Worm (Caenorhabditis elegans): ENCODE measurements around the gene bus-17.
A peak's percentile ranks its signal among the peaks of the same experiment; 100 is the strongest.

bus-17 gene

DNA sequence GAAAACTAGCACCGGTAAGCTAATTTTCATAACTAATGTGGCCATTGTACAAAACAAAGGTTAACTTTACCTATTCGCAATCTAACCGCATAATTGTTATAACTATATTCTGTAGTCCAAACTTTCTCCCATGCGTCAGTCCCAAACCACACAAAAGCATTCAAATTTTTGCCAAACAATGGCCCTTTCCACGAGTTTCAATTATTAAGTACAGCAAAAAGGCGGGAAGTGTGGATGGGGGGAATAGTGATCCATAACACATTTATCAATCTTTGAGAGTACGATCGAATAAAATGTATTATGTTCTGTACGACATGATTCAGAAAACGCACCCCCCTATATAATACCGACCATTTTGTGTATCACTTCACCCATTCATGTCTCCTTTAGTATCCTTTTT lies 47.8 kb downstream of the bus-17 start, which contains the start of gene ZK662.6:
Gene ZK662.6, plus strand, starts transcription at position 301 of the 400 bp plus-strand sequence.
- TF ChIP-seq mab-5 (tag; optimal IDR thresholded peaks at IDR 0.05) (no peak), nhr-2 (tag; optimal IDR thresholded peaks at IDR 0.05) (no peak), unc-39 (tag; optimal IDR thresholded peaks at IDR 0.05) (no peak), blmp-1 (tag; optimal IDR thresholded peaks at IDR 0.05) (no peak), unc-62 (GFP tag; optimal IDR thresholded peaks at IDR 0.05) (no peak), hlh-1 (tag; optimal IDR thresholded peaks at IDR 0.05) (no peak), elt-3 (tag; optimal IDR thresholded peaks at IDR 0.05) (no peak), lin-32 (GFP tag; optimal IDR thresholded peaks at IDR 0.05) (no peak), nhr-76 (tag; optimal IDR thresholded peaks at IDR 0.05) (no peak), ceh-39 (tag; optimal IDR thresholded peaks at IDR 0.05) (no peak), ces-1 (GFP tag; optimal IDR thresholded peaks at IDR 0.05) (no peak), pha-4 (tag; optimal IDR thresholded peaks at IDR 0.05) (no peak), mls-2 (tag; optimal IDR thresholded peaks at IDR 0.05) (no peak), M03D4.4 (tag; optimal IDR thresholded peaks at IDR 0.05) (no peak), bed-3 (GFP tag; optimal IDR thresholded peaks at IDR 0.05) (no peak), lsy-2 (tag; optimal IDR thresholded peaks at IDR 0.05) (no peak), nhr-28 (tag; optimal IDR thresholded peaks at IDR 0.05) (no peak), lin-13 (tag; optimal IDR thresholded peaks at IDR 0.05) (no peak)

ce11 chrX:15716971-15717370 lies 49.2 kb downstream of the bus-17 start:
- no peak for TF ChIP-seq unc-39 (tag; optimal IDR thresholded peaks at IDR 0.05)

DNA sequence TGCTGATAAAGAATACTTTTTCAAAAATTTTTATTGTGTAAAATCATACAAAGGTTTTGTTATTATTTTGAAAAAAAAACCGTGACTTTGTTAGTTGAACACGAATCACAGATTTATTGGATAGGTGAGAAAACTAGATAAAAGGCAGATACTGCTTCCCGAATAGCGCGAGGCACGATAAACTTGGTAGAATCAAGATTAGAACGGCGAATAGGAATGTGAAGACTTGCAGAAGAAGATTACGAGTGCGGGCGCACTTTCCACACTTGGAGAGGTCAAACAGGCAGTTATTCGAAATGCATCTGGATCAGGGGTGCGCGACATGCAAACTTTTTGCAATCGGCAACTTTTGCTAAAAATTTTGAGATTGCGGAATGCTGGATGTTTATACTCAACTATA lies 53.0 kb downstream of the bus-17 start:
- TF ChIP-seq hlh-1 (tag; optimal IDR thresholded peaks at IDR 0.05) (no peak), ham-2 (GFP tag; optimal IDR thresholded peaks at IDR 0.05) (peak; percentile 42), unc-120 (tag; optimal IDR thresholded peaks at IDR 0.05; ENCODE audit: poor library complexity, severe bottlenecking) (no peak), elt-1 (tag; optimal IDR thresholded peaks at IDR 0.05; ENCODE audit: borderline replicate concordance, insufficient read depth) (peak; percentile 70), bed-3 (GFP tag; optimal IDR thresholded peaks at IDR 0.05) (no peak), lin-32 (GFP tag; optimal IDR thresholded peaks at IDR 0.05) (no peak), ztf-11 (tag; optimal IDR thresholded peaks at IDR 0.05) (no peak), ceh-83 (GFP tag; optimal IDR thresholded peaks at IDR 0.05) (no peak), pha-4 (tag; optimal IDR thresholded peaks at IDR 0.05) (no peak)

DNA sequence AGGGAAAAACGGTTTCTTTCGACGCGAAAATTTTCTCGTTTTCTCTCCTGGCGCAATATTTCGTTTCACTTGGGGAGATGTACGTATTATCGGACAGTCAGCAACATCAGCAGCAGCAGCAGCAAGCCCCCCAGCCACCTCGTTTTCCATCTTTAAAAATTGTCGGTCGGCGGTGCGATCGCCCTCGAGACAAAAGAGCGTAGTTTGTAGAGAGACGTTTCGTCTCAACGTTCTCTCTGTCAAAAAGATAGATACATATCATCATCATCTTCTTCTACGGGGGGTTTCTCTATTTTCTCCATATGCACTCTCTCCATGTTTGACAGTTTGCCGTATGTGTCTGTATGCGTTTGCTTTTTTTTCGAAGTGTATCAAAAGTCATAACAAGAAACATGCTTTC lies 56.6 kb downstream of the bus-17 start:
- TF ChIP-seq ces-1 (GFP tag; optimal IDR thresholded peaks at IDR 0.05), result no peak
- no peak for TF ChIP-seq unc-39 (tag; optimal IDR thresholded peaks at IDR 0.05)
- TF ChIP-seq flh-1 (GFP tag; optimal IDR thresholded peaks at IDR 0.05), result no peak
- no peak for TF ChIP-seq elt-1 (tag; optimal IDR thresholded peaks at IDR 0.05; ENCODE audit: borderline replicate concordance, insufficient read depth)
- peak; percentile 13 for TF ChIP-seq ham-2 (GFP tag; optimal IDR thresholded peaks at IDR 0.05)
- TF ChIP-seq nhr-28 (tag; optimal IDR thresholded peaks at IDR 0.05), result no peak
- TF ChIP-seq sptf-1 (tag; optimal IDR thresholded peaks at IDR 0.05), result no peak

DNA sequence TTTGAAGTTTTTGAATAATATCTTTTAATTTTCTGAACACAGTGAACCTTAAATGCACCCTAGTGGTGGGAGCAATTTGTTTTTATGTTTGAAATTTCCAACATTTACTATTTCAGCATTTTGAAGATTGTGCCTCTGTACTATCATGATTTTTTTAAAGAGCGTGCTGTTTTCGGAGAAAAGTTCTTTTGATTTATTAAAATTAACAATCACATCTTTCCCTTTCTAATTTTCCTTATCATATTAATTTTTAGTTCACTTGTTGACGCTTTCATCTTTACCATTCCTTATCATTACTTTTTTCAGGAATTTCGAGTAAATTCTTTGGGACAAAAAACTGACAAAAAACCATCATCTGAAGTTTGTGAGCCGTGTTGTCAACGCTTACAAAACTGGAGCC lies 58.2 kb downstream of the bus-17 start, which contains the start of gene nhr-48:
Gene nhr-48, plus strand, starts transcription at position 301 of the 400 bp plus-strand sequence.
- TF ChIP-seq elt-3 (tag; optimal IDR thresholded peaks at IDR 0.05) (no peak), ceh-83 (GFP tag; optimal IDR thresholded peaks at IDR 0.05) (no peak), ztf-11 (tag; optimal IDR thresholded peaks at IDR 0.05) (no peak), blmp-1 (tag; optimal IDR thresholded peaks at IDR 0.05) (no peak), elt-1 (tag; optimal IDR thresholded peaks at IDR 0.05; ENCODE audit: borderline replicate concordance, insufficient read depth) (no peak), cnd-1 (tag; optimal IDR thresholded peaks at IDR 0.05) (no peak), zip-8 (tag; optimal IDR thresholded peaks at IDR 0.05) (no peak), sem-2 (GFP tag; optimal IDR thresholded peaks at IDR 0.05) (no peak), pha-4 (tag; optimal IDR thresholded peaks at IDR 0.05) (no peak), unc-120 (tag; optimal IDR thresholded peaks at IDR 0.05; ENCODE audit: poor library complexity, severe bottlenecking) (no peak), mls-2 (tag; optimal IDR thresholded peaks at IDR 0.05) (no peak), nhr-12 (tag; optimal IDR thresholded peaks at IDR 0.05) (no peak)

All from whole organism, mixed stage, embryonic.